Worm (Caenorhabditis elegans): ENCODE data around the gene F19G12.8.
"Not testable (repeated sequence)": the region's sequence is repeated elsewhere in the genome, so short reads cannot be mapped to it uniquely, and the experiment has no call there.

ce11 chrX:1403971-1404370, 13.1 kb upstream of the F19G12.8 start, which contains the start of gene ZK402.1:
- TF ChIP-seq ama-1 (optimal IDR thresholded peaks at IDR 0.05); unc-62 (GFP tag; optimal IDR thresholded peaks at IDR 0.05); nhr-28 (tag; optimal IDR thresholded peaks at IDR 0.05); nhr-77 (tag; optimal IDR thresholded peaks at IDR 0.05); ZK546.5 (tag; optimal IDR thresholded peaks at IDR 0.05); fkh-10 (GFP tag; optimal IDR thresholded peaks at IDR 0.05); nhr-67 (tag; optimal IDR thresholded peaks at IDR 0.05); nhr-76 (tag; optimal IDR thresholded peaks at IDR 0.05): not testable (repeated sequence)
